Fruit fly (Drosophila melanogaster) whole organism, pupa: ENCODE data around the gene TotF.

Source experiments
- CG10348 ChIP-seq: fragments of 200-800 bp; sonication (Bioruptor generic); IDR thresholded peaks from 2 replicates; pipeline ENCODE4 v1.3.6; 2022; ENCODE audit warnings: missing biosample characterization, missing genetic modification characterization
- CG15710 ChIP-seq: fragments of 200-800 bp; sonication (Bioruptor generic); optimal IDR thresholded peaks from 2 replicates; lab custom pipeline; 2018; ENCODE audit warnings: missing biosample characterization, mild to moderate bottlenecking, missing genetic modification characterization, moderate library complexity
- CG17806 ChIP-seq: fragments of 200-800 bp; sonication (Bioruptor generic); optimal IDR thresholded peaks from 2 replicates; lab custom pipeline; 2018; ENCODE audit warnings: missing biosample characterization, mild to moderate bottlenecking, missing genetic modification characterization, moderate library complexity
- CG32121 ChIP-seq: fragments of 200-800 bp; sonication (Bioruptor generic); IDR thresholded peaks from 2 replicates; pipeline ENCODE4 v1.3.6; 2022; ENCODE audit warnings: missing biosample characterization, missing genetic modification characterization
- CG4496 ChIP-seq: fragments of 200-800 bp; sonication (Bioruptor generic); IDR thresholded peaks from 3 replicates; pipeline ENCODE4 v1.3.6; 2022; ENCODE audit warnings: missing biosample characterization, missing genetic modification characterization
- Pif1A ChIP-seq: fragments of 200-800 bp; sonication (Bioruptor generic); optimal IDR thresholded peaks from 3 replicates; lab custom pipeline; 2016; ENCODE audit warnings: missing biosample characterization, missing genetic modification characterization

- TF ChIP-seq CG32121 (GFP tag; lab: Robert Waterston, UW) (no peak), Pif1A (GFP tag; lab: Kevin White, UChicago) (no peak), CG17806 (tag; lab: Kevin White, UChicago) (no peak), CG15710 (tag; lab: Kevin White, UChicago) (no peak), CG10348 (GFP tag; lab: Robert Waterston, UW) (no peak), CG4496 (GFP tag; lab: Robert Waterston, UW) (no peak)
These were observed 49.4 kb upstream of the TotF start, which contains the start of gene CG42866 for dm6 chr2L:19961585-19961984.
